Worm (Caenorhabditis elegans): ENCODE measurements around the gene Y53C12B.7.
A peak's percentile ranks its signal among the peaks of the same experiment; 100 is the strongest.

ce11 chrII:9738820-9739219 lies 14.2 kb downstream of the Y53C12B.7 start:
- TF ChIP-seq nhr-12 (tag; optimal IDR thresholded peaks at IDR 0.05) (no peak), ztf-11 (tag; optimal IDR thresholded peaks at IDR 0.05) (no peak), lin-13 (GFP tag; optimal IDR thresholded peaks at IDR 0.05) (no peak), unc-55 (GFP tag; optimal IDR thresholded peaks at IDR 0.05) (no peak), elt-1 (tag; optimal IDR thresholded peaks at IDR 0.05) (no peak), ztf-4 (tag; optimal IDR thresholded peaks at IDR 0.05) (no peak), fos-1 (tag; optimal IDR thresholded peaks at IDR 0.05) (peak; percentile 81)
